Worm (Caenorhabditis elegans): ENCODE measurements around the gene srbc-36.

- TF ChIP-seq F57C9.4 (tag; optimal IDR thresholded peaks at IDR 0.05) (no peak), F22D6.2 (tag; optimal IDR thresholded peaks at IDR 0.05) (no peak), hlh-12 (tag; optimal IDR thresholded peaks at IDR 0.05) (no peak), xnd-1 (tag; optimal IDR thresholded peaks at IDR 0.05) (no peak), ets-4 (GFP tag; optimal IDR thresholded peaks at IDR 0.05) (no peak), ama-1 (optimal IDR thresholded peaks at IDR 0.05) (no peak), ama-1 (GFP tag; optimal IDR thresholded peaks at IDR 0.05) (no peak), madf-6 (GFP tag; IDR thresholded peaks at IDR 0.05) (no peak), hsf-1 (GFP tag; IDR thresholded peaks at IDR 0.05) (no peak), snpc-1.3 (tag; optimal IDR thresholded peaks at IDR 0.05; ENCODE audit: insufficient read depth) (no peak), F23B12.7 (tag; optimal IDR thresholded peaks at IDR 0.05; ENCODE audit: insufficient read depth) (no peak), nfya-1 (tag; optimal IDR thresholded peaks at IDR 0.05; ENCODE audit: borderline replicate concordance, insufficient read depth) (no peak), pha-4 (tag; optimal IDR thresholded peaks at IDR 0.05) (no peak)
Observed at ce11 chrV:3482550-3483002, 7.8 kb downstream of the srbc-36 start, which contains the start of gene lys-7.

Data from whole organism, young adult.